In the genomic region with DNA sequence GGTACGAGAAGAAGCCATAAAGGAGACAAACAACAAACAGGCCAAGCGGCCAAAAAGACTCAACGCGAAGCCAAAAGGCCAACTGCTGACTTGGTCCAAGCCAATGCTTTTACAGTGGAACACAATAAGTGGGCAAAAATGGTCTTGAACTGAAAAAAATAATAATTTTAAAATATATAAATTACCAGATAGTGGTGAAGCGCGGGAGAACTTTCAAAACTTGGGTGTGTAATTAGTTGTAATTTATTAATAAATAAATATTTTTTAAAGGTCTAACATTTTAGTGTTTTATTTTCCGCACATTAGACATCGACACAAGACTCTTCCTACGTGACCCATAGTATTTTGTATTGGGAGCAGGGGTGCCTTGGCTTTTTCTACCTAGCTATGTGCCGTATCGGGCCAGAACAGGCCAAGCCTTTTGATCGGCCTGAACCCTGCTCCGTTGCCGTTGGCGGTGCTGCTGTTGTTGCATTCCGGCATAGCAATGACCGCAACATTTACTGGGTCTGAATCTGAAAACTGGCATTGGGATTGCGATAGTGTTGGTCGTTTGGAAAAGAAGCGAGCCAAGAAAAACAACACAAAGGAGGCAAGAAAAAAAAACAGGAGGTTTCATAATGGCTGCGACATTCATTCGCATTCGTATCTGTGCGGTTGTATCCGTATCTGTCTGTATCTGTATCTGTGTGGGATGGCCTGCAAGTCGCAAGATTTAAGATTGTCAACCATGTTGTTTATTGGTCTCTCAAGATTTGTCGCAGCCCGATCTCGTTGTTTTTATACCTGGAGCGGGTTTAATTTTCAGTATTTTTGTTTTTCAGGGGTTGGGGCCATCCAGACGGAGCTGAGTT, we compare ENCODE assay signal across 1 fruit fly cellular context.
TF ChIP-seq lines count a peak whose summit lies in the region.

No protein-coding gene starts in this region.

TF ChIP-seq in whole organism, embryonic, 481 proteins besides CTCF, POLR2A, EP300 and RAD21 (continued from another document):
- no peak for TF ChIP-seq hb (GFP tag; IDR thresholded peaks at IDR 0.05; lab: Robert Waterston, UW; ENCODE audit: partially characterized antibody)
- no peak for TF ChIP-seq ERR (GFP tag; optimal IDR thresholded peaks at IDR 0.05; lab: Kevin White, UChicago)
- TF ChIP-seq Ravus (GFP tag; IDR thresholded peaks at IDR 0.05; lab: Robert Waterston, UW), result no peak
- peak; percentile 81 for TF ChIP-seq CG9727 (GFP tag; optimal IDR thresholded peaks at IDR 0.05; lab: Kevin White, UChicago)
- TF ChIP-seq Doc3 (GFP tag; IDR thresholded peaks at IDR 0.05; lab: Robert Waterston, UW; ENCODE audit: partially characterized antibody), result no peak
- no peak for TF ChIP-seq CG8478 (optimal IDR thresholded peaks at IDR 0.05; lab: Kevin White, UChicago)
- TF ChIP-seq cg (GFP tag; optimal IDR thresholded peaks at IDR 0.05; lab: Kevin White, UChicago), result peak; percentile 53
- TF ChIP-seq CG31388 (GFP tag; optimal IDR thresholded peaks at IDR 0.05; lab: Kevin White, UChicago), result no peak
- TF ChIP-seq pros (GFP tag; optimal IDR thresholded peaks at IDR 0.05; lab: Kevin White, UChicago), result no peak
- TF ChIP-seq tup (GFP tag; optimal IDR thresholded peaks at IDR 0.05; lab: Kevin White, UChicago), result no peak
- no peak for TF ChIP-seq HmgZ (tag; optimal IDR thresholded peaks at IDR 0.05; lab: Kevin White, UChicago)
- TF ChIP-seq CG14667 (GFP tag; IDR thresholded peaks at IDR 0.05; lab: Robert Waterston, UW), result no peak
- TF ChIP-seq CG9932 (GFP tag; IDR thresholded peaks at IDR 0.05; lab: Robert Waterston, UW), result no peak
- peak; percentile 7 for TF ChIP-seq CG18764 (GFP tag; optimal IDR thresholded peaks at IDR 0.05; lab: Kevin White, UChicago)
- TF ChIP-seq zfh2 (GFP tag; optimal IDR thresholded peaks at IDR 0.05; lab: Kevin White, UChicago), result no peak
- no peak for TF ChIP-seq ato (GFP tag; IDR thresholded peaks at IDR 0.05; lab: Robert Waterston, UW; ENCODE audit: partially characterized antibody)
- peak; percentile 85 for TF ChIP-seq CG4707 (GFP tag; optimal IDR thresholded peaks at IDR 0.05; lab: Kevin White, UChicago)
- TF ChIP-seq CkIIα-i1 (GFP tag; IDR thresholded peaks at IDR 0.05; lab: Robert Waterston, UW), result no peak
- peak; percentile 9; the same call in 1 of the 2 replicates for TF ChIP-seq E2f2 (GFP tag; IDR thresholded peaks at IDR 0.05; lab: Robert Waterston, UW)
- TF ChIP-seq CG4820 (GFP tag; optimal IDR thresholded peaks at IDR 0.05; lab: Kevin White, UChicago), result peak; percentile 22
- TF ChIP-seq CG31441 (GFP tag; IDR thresholded peaks at IDR 0.05; lab: Robert Waterston, UW), result peak; percentile 85
- no peak for TF ChIP-seq Lpt (GFP tag; optimal IDR thresholded peaks at IDR 0.05; lab: Kevin White, UChicago)
- no peak for TF ChIP-seq Elba2 (GFP tag; optimal IDR thresholded peaks at IDR 0.05; lab: Kevin White, UChicago)
- peak; percentile 3 for TF ChIP-seq CG10431 (GFP tag; optimal IDR thresholded peaks at IDR 0.05; lab: Kevin White, UChicago)
- no peak for TF ChIP-seq schlank (tag; optimal IDR thresholded peaks at IDR 0.05; lab: Kevin White, UChicago)
- TF ChIP-seq Aef1 (GFP tag; IDR thresholded peaks at IDR 0.05; lab: Robert Waterston, UW), result no peak
- no peak for TF ChIP-seq cas (GFP tag; IDR thresholded peaks at IDR 0.05; lab: Robert Waterston, UW)
- TF ChIP-seq row (GFP tag; IDR thresholded peaks at IDR 0.05; lab: Robert Waterston, UW), result peak; percentile 65
- no peak for TF ChIP-seq nom (GFP tag; optimal IDR thresholded peaks at IDR 0.05; lab: Kevin White, UChicago)
- TF ChIP-seq crp (GFP tag; optimal IDR thresholded peaks at IDR 0.05; lab: Kevin White, UChicago), result no peak
- TF ChIP-seq CG32767 (GFP tag; IDR thresholded peaks at IDR 0.05; lab: Robert Waterston, UW), result 0 out of 2 replicates have a peak, but pooled peaks have one; percentile 26
- TF ChIP-seq gcm2 (GFP tag; optimal IDR thresholded peaks at IDR 0.05; lab: Kevin White, UChicago), result no peak
- TF ChIP-seq CG32772 (GFP tag; IDR thresholded peaks at IDR 0.05; lab: Robert Waterston, UW), result peak; percentile 42
- TF ChIP-seq CG11723 (GFP tag; optimal IDR thresholded peaks at IDR 0.05; lab: Kevin White, UChicago), result no peak
- no peak for TF ChIP-seq fu2 (GFP tag; optimal IDR thresholded peaks at IDR 0.05; lab: Kevin White, UChicago)
- no peak for TF ChIP-seq Taf1 (GFP tag; IDR thresholded peaks at IDR 0.05; lab: Robert Waterston, UW)
- TF ChIP-seq CG1792 (GFP tag; optimal IDR thresholded peaks at IDR 0.05; lab: Kevin White, UChicago), result no peak
- no peak for TF ChIP-seq Nf-YC (tag; optimal IDR thresholded peaks at IDR 0.05; lab: Kevin White, UChicago)
- no peak for TF ChIP-seq CG6765 (GFP tag; optimal IDR thresholded peaks at IDR 0.05; lab: Kevin White, UChicago)
- TF ChIP-seq zf30C (GFP tag; optimal IDR thresholded peaks at IDR 0.05; lab: Kevin White, UChicago), result no peak
- TF ChIP-seq corto (GFP tag; optimal IDR thresholded peaks at IDR 0.05; lab: Kevin White, UChicago), result no peak
- TF ChIP-seq ase (GFP tag; IDR thresholded peaks at IDR 0.05; lab: Robert Waterston, UW), result no peak
- no peak for TF ChIP-seq CG11247 (GFP tag; IDR thresholded peaks at IDR 0.05; lab: Robert Waterston, UW)
- TF ChIP-seq ems (GFP tag; optimal IDR thresholded peaks at IDR 0.05; lab: Kevin White, UChicago), result no peak
- no peak for TF ChIP-seq luna (GFP tag; optimal IDR thresholded peaks at IDR 0.05; lab: Kevin White, UChicago)
- TF ChIP-seq CG2129 (GFP tag; IDR thresholded peaks at IDR 0.05; lab: Robert Waterston, UW; ENCODE audit: partially characterized antibody), result no peak
- TF ChIP-seq Dbx (GFP tag; IDR thresholded peaks at IDR 0.05; lab: Robert Waterston, UW), result no peak
- peak; percentile 23; the same call in 1 of the 2 replicates for TF ChIP-seq ara (GFP tag; IDR thresholded peaks at IDR 0.05; lab: Robert Waterston, UW)
- TF ChIP-seq sima (GFP tag; optimal IDR thresholded peaks at IDR 0.05; lab: Kevin White, UChicago), result no peak
- peak; percentile 47 for TF ChIP-seq lmd (GFP tag; IDR thresholded peaks at IDR 0.05; lab: Robert Waterston, UW)
- TF ChIP-seq CG2116 (GFP tag; optimal IDR thresholded peaks at IDR 0.05; lab: Kevin White, UChicago), result no peak
- no peak for TF ChIP-seq ssp (GFP tag; IDR thresholded peaks at IDR 0.05; lab: Robert Waterston, UW)
- TF ChIP-seq Meics (GFP tag; optimal IDR thresholded peaks at IDR 0.05; lab: Kevin White, UChicago), result peak; percentile 5
- TF ChIP-seq CG17385 (GFP tag; optimal IDR thresholded peaks at IDR 0.05; lab: Kevin White, UChicago), result peak; percentile 24
- TF ChIP-seq CG17361 (GFP tag; IDR thresholded peaks at IDR 0.05; lab: Robert Waterston, UW), result peak; percentile 72
- no peak for TF ChIP-seq CG1024 (GFP tag; IDR thresholded peaks at IDR 0.05; lab: Robert Waterston, UW)
- TF ChIP-seq HLH54F (GFP tag; optimal IDR thresholded peaks at IDR 0.05; lab: Kevin White, UChicago), result no peak
- TF ChIP-seq CG9876 (GFP tag; optimal IDR thresholded peaks at IDR 0.05; lab: Kevin White, UChicago), result no peak
- no peak for TF ChIP-seq emc (GFP tag; optimal IDR thresholded peaks at IDR 0.05; lab: Kevin White, UChicago)
- no peak for TF ChIP-seq CG13287 (GFP tag; IDR thresholded peaks at IDR 0.05; lab: Robert Waterston, UW; ENCODE audit: partially characterized antibody)
- TF ChIP-seq CG17829 (tag; optimal IDR thresholded peaks at IDR 0.05; lab: Kevin White, UChicago), result peak; percentile 77
- no peak for TF ChIP-seq CG13624 (GFP tag; optimal IDR thresholded peaks at IDR 0.05; lab: Kevin White, UChicago)
- TF ChIP-seq CG6683 (GFP tag; optimal IDR thresholded peaks at IDR 0.05; lab: Kevin White, UChicago), result no peak
- TF ChIP-seq lilli (GFP tag; optimal IDR thresholded peaks at IDR 0.05; lab: Kevin White, UChicago), result peak; percentile 8
- no peak for TF ChIP-seq CG6175 (GFP tag; IDR thresholded peaks at IDR 0.05; lab: Robert Waterston, UW)
- no peak for TF ChIP-seq trh (GFP tag; optimal IDR thresholded peaks at IDR 0.05; lab: Kevin White, UChicago)
- no peak for TF ChIP-seq slou (GFP tag; optimal IDR thresholded peaks at IDR 0.05; lab: Kevin White, UChicago)
- TF ChIP-seq CG6254 (GFP tag; optimal IDR thresholded peaks at IDR 0.05; lab: Kevin White, UChicago), result peak; percentile 70
- peak; percentile 72 for TF ChIP-seq gsb-n (tag; optimal IDR thresholded peaks at IDR 0.05; lab: Kevin White, UChicago)
- no peak for TF ChIP-seq CG5953 (GFP tag; IDR thresholded peaks at IDR 0.05; lab: Robert Waterston, UW)
- no peak for TF ChIP-seq Tbp (GFP tag; optimal IDR thresholded peaks at IDR 0.05; lab: Kevin White, UChicago)
- TF ChIP-seq B-H1 (GFP tag; IDR thresholded peaks at IDR 0.05; lab: Robert Waterston, UW), result no peak
- TF ChIP-seq B-H2 (GFP tag; optimal IDR thresholded peaks at IDR 0.05; lab: Kevin White, UChicago), result no peak
- TF ChIP-seq so (GFP tag; IDR thresholded peaks at IDR 0.05; lab: Robert Waterston, UW), result no peak
- peak; percentile 85 for TF ChIP-seq CG18262 (tag; optimal IDR thresholded peaks at IDR 0.05; lab: Kevin White, UChicago)
- TF ChIP-seq CG11504 (tag; optimal IDR thresholded peaks at IDR 0.05; lab: Kevin White, UChicago), result peak; percentile 64
- TF ChIP-seq CG11695 (GFP tag; IDR thresholded peaks at IDR 0.05; lab: Robert Waterston, UW), result 0 out of 3 replicates have a peak, but pooled peaks have one; percentile 29
- no peak for TF ChIP-seq Sry-β (GFP tag; optimal IDR thresholded peaks at IDR 0.05; lab: Kevin White, UChicago)
- no peak for TF ChIP-seq CG12744 (GFP tag; optimal IDR thresholded peaks at IDR 0.05; lab: Kevin White, UChicago)
- peak; percentile 33 for TF ChIP-seq CG30431 (GFP tag; optimal IDR thresholded peaks at IDR 0.05; lab: Kevin White, UChicago)
- TF ChIP-seq pan (optimal IDR thresholded peaks at IDR 0.05; lab: Kevin White, UChicago), result no peak
- TF ChIP-seq pan (GFP tag; optimal IDR thresholded peaks at IDR 0.05 in 1 of 2, IDR thresholded peaks at IDR 0.05 in 1 of 2), result peak in 1 of 2 experiments; percentile 35
- no peak for TF ChIP-seq usp (GFP tag; optimal IDR thresholded peaks at IDR 0.05; lab: Kevin White, UChicago)
- TF ChIP-seq Hr51 (GFP tag; optimal IDR thresholded peaks at IDR 0.05; lab: Kevin White, UChicago), result peak in 1 of 2 experiments; percentile 44
- no peak for TF ChIP-seq Bteb2 (GFP tag; optimal IDR thresholded peaks at IDR 0.05; lab: Kevin White, UChicago)
- TF ChIP-seq CG30020 (tag; optimal IDR thresholded peaks at IDR 0.05; lab: Kevin White, UChicago), result no peak
- TF ChIP-seq PHDP (tag; optimal IDR thresholded peaks at IDR 0.05; lab: Kevin White, UChicago), result peak; percentile 14
- peak; percentile 47 for TF ChIP-seq Ptx1 (GFP tag; IDR thresholded peaks at IDR 0.05; lab: Robert Waterston, UW)
- no peak for TF ChIP-seq CG8290 (GFP tag; optimal IDR thresholded peaks at IDR 0.05; lab: Kevin White, UChicago)
- TF ChIP-seq CG8290 (tag; optimal IDR thresholded peaks at IDR 0.05; lab: Kevin White, UChicago), result no peak
- no peak for TF ChIP-seq sr (GFP tag; IDR thresholded peaks at IDR 0.05; lab: Robert Waterston, UW)
- no peak for TF ChIP-seq dan (GFP tag; IDR thresholded peaks at IDR 0.05; lab: Robert Waterston, UW)
- TF ChIP-seq Poxn (GFP tag; IDR thresholded peaks at IDR 0.05; lab: Robert Waterston, UW), result no peak
- TF ChIP-seq ewg (GFP tag; optimal IDR thresholded peaks at IDR 0.05; lab: Kevin White, UChicago), result no peak
